Worm (Caenorhabditis elegans): ENCODE data around the gene F40G12.11.

- TF ChIP-seq K12H6.12 (tag; optimal IDR thresholded peaks at IDR 0.05) (no peak), Y79H2A.3 (GFP tag; conservative IDR thresholded peaks at IDR 0.05) (no peak), ama-1 (optimal IDR thresholded peaks at IDR 0.05) (no peak), ama-1 (GFP tag; optimal IDR thresholded peaks at IDR 0.05) (no peak), pha-4 (tag; optimal IDR thresholded peaks at IDR 0.05) (no peak), egrh-3 (GFP tag; IDR thresholded peaks at IDR 0.05) (no peak), let-526 (GFP tag; IDR thresholded peaks at IDR 0.05) (no peak), zfh-2 (GFP tag; conservative IDR thresholded peaks at IDR 0.05) (no peak), F52B5.7 (tag; optimal IDR thresholded peaks at IDR 0.05) (no peak), nfya-1 (tag; optimal IDR thresholded peaks at IDR 0.05; ENCODE audit: borderline replicate concordance, insufficient read depth) (no peak), mel-28 (tag; optimal IDR thresholded peaks at IDR 0.05; ENCODE audit: borderline replicate concordance) (no peak), ZK185.1 (tag; optimal IDR thresholded peaks at IDR 0.05; ENCODE audit: poor library complexity, severe bottlenecking) (no peak), tbx-9 (tag; optimal IDR thresholded peaks at IDR 0.05; ENCODE audit: borderline replicate concordance) (no peak), nhr-120 (GFP tag; IDR thresholded peaks at IDR 0.05) (no peak)
Measured at ce11 chrV:14243904-14244303, 42.1 kb upstream of the F40G12.11 start, which contains the start of gene sre-7.
